Fruit fly (Drosophila melanogaster) whole organism, larva: ENCODE data around the gene CG33710.

Experiments used
- noc ChIP-seq: fragments of 200-800 bp; sonication (Bioruptor generic); optimal IDR thresholded peaks from 3 replicates; lab custom pipeline; 2019; ENCODE audit warnings: missing biosample characterization, mild to moderate bottlenecking, missing genetic modification characterization, moderate library complexity

Gene CG33710

DNA sequence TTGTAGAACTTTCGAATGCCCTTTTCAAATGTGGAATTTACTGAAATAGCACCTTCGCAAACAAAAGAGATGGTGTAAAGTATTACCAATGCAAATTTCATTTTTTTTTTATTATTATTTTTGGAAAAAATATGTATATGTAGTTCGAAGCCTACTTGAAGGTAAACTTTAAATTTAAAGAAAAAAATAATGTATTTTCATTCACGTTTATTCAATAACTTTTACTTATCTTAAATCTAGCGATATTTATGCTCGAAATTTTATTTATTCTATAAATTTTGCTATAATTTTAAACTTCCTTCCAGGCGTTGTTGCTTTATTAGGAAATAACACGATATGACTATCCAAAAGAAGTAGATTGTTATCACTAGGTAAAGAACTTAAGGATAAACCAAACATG is at the start of gene CG33710:
Gene CG33710, minus strand, starts transcription at position 101 of the 400 bp plus-strand sequence.
- no peak for TF ChIP-seq noc (tag; lab: Kevin White, UChicago)

- no peak for TF ChIP-seq noc (tag; lab: Kevin White, UChicago)
Measured at dm6 chr3L:20000878-20001640, 48.5 kb upstream of the CG33710 start.

dm6 chr3L:20000081-20000736 is 47.6 kb upstream of the CG33710 start, which contains the start of the genes Tom20 and Gabat:
Tom20 (plus strand) TSS chr3L:20000644.
Gabat (minus strand) TSS chr3L:20000686.
- no peak for TF ChIP-seq noc (tag; lab: Kevin White, UChicago)

DNA sequence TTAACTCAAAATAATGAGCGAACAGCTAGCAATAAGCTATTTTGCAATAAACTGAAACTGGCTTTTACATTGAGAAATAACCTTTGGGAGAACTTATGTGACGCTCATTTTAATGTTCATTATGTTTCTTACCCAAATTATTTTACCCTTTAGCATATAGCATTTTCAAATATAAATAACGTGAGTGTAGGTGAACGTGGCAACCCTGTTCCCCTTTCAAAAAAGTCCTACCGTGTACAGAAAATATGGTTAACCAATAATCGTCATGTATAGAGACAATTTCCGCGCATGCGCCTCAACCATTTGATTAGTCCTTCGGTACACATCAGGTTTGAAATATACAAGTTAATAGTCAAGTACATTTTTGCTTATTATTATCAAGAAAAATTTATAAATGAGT is 41.4 kb upstream of the CG33710 start:
- TF ChIP-seq noc (tag; lab: Kevin White, UChicago): no peak

dm6 chr3L:19991714-19992231 is 39.2 kb upstream of the CG33710 start, which contains the start of the genes CG7646 and Nca:
CG7646 (plus strand) TSS chr3L:19991887.
Nca (plus strand) TSS chr3L:19991887.
- no peak for TF ChIP-seq noc (tag; lab: Kevin White, UChicago)

dm6 chr3L:19991120-19991519 is 38.5 kb upstream of the CG33710 start, which contains the start of gene fln:
fln (minus strand) TSS chr3L:19991220.
- no peak for TF ChIP-seq noc (tag; lab: Kevin White, UChicago)

dm6 chr3L:19988891-19989290 is 36.3 kb upstream of the CG33710 start, which contains the start of gene Csas:
Csas (minus strand) TSS chr3L:19988991.
- no peak for TF ChIP-seq noc (tag; lab: Kevin White, UChicago)

dm6 chr3L:19985768-19986167 is 33.2 kb upstream of the CG33710 start, which contains the start of the genes hale and schuy:
hale (minus strand) TSS chr3L:19985868.
schuy (plus strand) TSS chr3L:19986093.
- no peak for TF ChIP-seq noc (tag; lab: Kevin White, UChicago)

- TF ChIP-seq noc (tag; lab: Kevin White, UChicago): no peak
Measured at dm6 chr3L:19981385-19981784, 28.8 kb upstream of the CG33710 start, which contains the start of gene CG17732. CG17732 (plus strand) TSS chr3L:19981685.

DNA sequence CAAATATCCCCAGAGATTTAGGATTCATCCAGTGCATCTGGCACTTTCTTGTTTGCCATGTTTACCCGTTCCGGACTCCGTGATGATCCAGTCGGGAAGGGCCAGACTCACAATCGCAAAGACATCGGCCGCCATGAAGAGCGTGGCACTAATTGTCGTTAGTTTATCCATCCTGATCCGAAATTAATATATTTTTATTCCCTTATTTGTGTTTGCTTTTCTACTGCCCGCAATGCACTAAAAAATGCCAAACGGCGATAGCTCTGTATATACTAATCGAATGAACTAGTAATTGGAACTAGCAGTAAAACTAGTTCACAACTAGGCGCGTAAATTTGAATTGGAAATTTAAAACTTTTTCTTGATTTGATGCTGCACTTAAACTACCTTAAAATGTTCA is 27.0 kb upstream of the CG33710 start, which contains the start of gene CG14182:
Gene CG14182, minus strand, starts transcription at position 221 of the 400 bp plus-strand sequence.
- no peak for TF ChIP-seq noc (tag; lab: Kevin White, UChicago)

DNA sequence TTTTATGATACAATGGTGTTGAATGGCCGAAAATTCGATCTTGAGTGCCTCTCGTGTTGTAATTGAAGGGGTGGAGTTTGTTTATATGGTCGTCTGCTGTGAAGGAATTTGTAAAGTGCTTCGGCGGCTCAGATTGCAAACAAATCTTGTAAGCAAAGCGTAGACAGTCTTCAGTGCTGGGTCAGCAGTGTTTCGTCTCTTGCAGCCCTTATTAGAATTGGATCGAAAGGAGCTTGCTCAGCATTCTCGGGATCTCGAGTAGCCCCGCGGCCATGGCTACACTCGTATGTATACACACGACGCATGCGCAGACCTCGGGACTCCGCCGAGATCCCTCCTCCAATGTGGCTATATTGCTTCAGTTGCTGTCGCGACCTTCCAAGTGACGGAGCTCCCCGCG is 25.5 kb upstream of the CG33710 start:
- TF ChIP-seq noc (tag; lab: Kevin White, UChicago): no peak

dm6 chr3L:19968725-19969598 is 16.4 kb upstream of the CG33710 start:
- no peak for TF ChIP-seq noc (tag; lab: Kevin White, UChicago)

DNA sequence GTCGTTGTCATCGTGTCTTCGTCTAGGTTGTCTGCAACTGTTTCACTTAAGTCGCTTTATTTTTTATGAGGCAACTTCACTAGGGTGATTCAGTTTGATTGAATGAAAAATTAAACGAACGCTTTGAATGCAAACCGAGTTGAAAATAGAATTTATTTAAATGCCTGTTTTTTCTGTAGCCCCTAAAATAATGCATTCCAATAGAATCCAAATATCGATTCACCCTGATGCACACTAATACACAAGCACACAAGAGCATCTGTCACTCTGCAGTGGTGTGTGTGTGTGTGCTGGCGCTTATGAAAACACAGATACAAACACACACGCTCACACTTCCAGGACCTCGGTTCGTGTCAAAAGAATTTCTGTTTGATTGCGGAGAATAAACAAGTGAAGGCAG is 9.2 kb upstream of the CG33710 start:
- TF ChIP-seq noc (tag; lab: Kevin White, UChicago): no peak

DNA sequence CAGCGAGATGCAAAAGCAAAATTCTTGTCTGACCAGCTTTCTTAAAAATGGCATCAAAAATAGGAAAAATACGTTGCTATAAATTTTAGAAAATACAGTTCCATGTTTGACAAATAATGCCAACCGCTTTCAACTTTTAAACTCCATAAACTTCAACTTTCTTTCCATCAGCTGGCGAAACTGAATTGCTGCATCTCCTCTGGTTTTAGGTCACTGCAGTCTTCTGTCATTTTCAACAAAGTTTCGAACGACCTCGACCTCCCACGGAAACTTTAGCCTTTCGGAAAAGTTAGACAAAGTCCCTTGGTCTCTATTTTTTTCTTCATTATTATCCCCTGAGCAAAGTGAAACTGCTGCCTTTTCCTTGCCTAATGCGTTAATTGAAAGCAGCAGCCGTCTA is 3.1 kb upstream of the CG33710 start, which contains the start of gene CG42263:
Gene CG42263, minus strand, starts transcription at position 101 of the 400 bp plus-strand sequence.
- no peak for TF ChIP-seq noc (tag; lab: Kevin White, UChicago)

- TF ChIP-seq noc (tag; lab: Kevin White, UChicago): no peak
Measured at dm6 chr3L:19954426-19954825, 1.8 kb upstream of the CG33710 start, which contains the start of gene CG42654. CG42654 (minus strand) TSS chr3L:19954526.
